Worm (Caenorhabditis elegans) whole organism, young adult: ENCODE results near the gene F12E12.6.

Experiments
- C17E4.6 ChIP-seq: fragments of 200-800 bp; sonication (Bioruptor generic); IDR thresholded peaks from 2 replicates; pipeline ENCODE4 v1.3.6; 2022; ENCODE audit warnings: missing genetic modification reagents, missing genetic modification characterization, missing compliant biosample characterization
- F37B4.10 ChIP-seq: fragments of 200-800 bp; sonication (Bioruptor generic); IDR thresholded peaks from 2 replicates; pipeline ENCODE4 v1.3.6; 2022; ENCODE audit warnings: missing genetic modification characterization, missing compliant biosample characterization
- Y53F4B.3 ChIP-seq: fragments of 200-800 bp; sonication (Bioruptor generic); IDR thresholded peaks from 2 replicates; pipeline ENCODE4 v1.3.6; 2022; ENCODE audit warnings: missing genetic modification reagents, missing genetic modification characterization, missing compliant biosample characterization
- Y67H2A.10 ChIP-seq: fragments of 200-800 bp; sonication (Bioruptor generic); conservative IDR thresholded peaks from 2 replicates; pipeline ENCODE4 v1.3.6; 2022; ENCODE audit warnings: missing genetic modification reagents, missing genetic modification characterization, missing compliant biosample characterization
- Y95B8A.8 ChIP-seq: fragments of 200-800 bp; sonication (Bioruptor generic); IDR thresholded peaks from 2 replicates; pipeline ENCODE4 v1.3.6; 2022; ENCODE audit warnings: missing genetic modification reagents, missing genetic modification characterization, missing compliant biosample characterization
- aptf-2 ChIP-seq: fragments of 200-800 bp; sonication (Bioruptor generic); conservative IDR thresholded peaks from 2 replicates; pipeline ENCODE4 v1.3.6; 2022; ENCODE audit warnings: missing genetic modification reagents, missing genetic modification characterization, missing compliant biosample characterization
- atf-7 ChIP-seq: sonication (generic microtip); optimal IDR thresholded peaks from 2 replicates; lab custom pipeline; 2017; ENCODE audit warnings: mild to moderate bottlenecking, missing genetic modification characterization, missing compliant biosample characterization
- attf-3 ChIP-seq: fragments of 200-800 bp; sonication (Bioruptor generic); conservative IDR thresholded peaks from 2 replicates; pipeline ENCODE4 v1.3.6; 2022; ENCODE audit warnings: missing genetic modification reagents, missing genetic modification characterization, missing compliant biosample characterization
- cebp-1 ChIP-seq, 2 experiments: fragments of 200-800 bp in 1 of 2; sonication (Bioruptor generic) in 1 of 2; sonication (generic microtip) in 1 of 2; IDR thresholded peaks in 1 of 2; optimal IDR thresholded peaks in 1 of 2; 2 replicates each; pipeline versions ENCODE4 v1.3.6 to Lab custom; 2017 to 2022; ENCODE audit warnings: missing compliant biosample characterization in 2 of 2, missing genetic modification characterization in 2 of 2, mild to moderate bottlenecking in 1 of 2, missing genetic modification reagents in 1 of 2, moderate library complexity in 1 of 2
- dox-1 ChIP-seq: fragments of 200-800 bp; sonication (Bioruptor generic); IDR thresholded peaks from 2 replicates; pipeline ENCODE4 v1.3.6; 2022; ENCODE audit warnings: missing genetic modification reagents, missing genetic modification characterization, missing compliant biosample characterization
- dpl-1 ChIP-seq: fragments of 150-350 bp; optimal IDR thresholded peaks from 2 replicates; lab custom pipeline; 2014; ENCODE audit warnings: missing biosample characterization, missing genetic modification reagents, missing genetic modification characterization
- efl-1 ChIP-seq: fragments of 150-350 bp; optimal IDR thresholded peaks from 2 replicates; lab custom pipeline; 2014; ENCODE audit warnings: missing biosample characterization, missing genetic modification reagents, missing genetic modification characterization
- ets-4 ChIP-seq: fragments of 200-800 bp; sonication (Bioruptor generic); optimal IDR thresholded peaks from 2 replicates; lab custom pipeline; 2018; ENCODE audit warnings: mild to moderate bottlenecking, missing genetic modification characterization, missing compliant biosample characterization
- hlh-12 ChIP-seq: sonication (generic microtip); optimal IDR thresholded peaks from 2 replicates; lab custom pipeline; 2016; ENCODE audit warnings: missing genetic modification characterization, missing compliant biosample characterization
- hmg-1.2 ChIP-seq: fragments of 200-800 bp; sonication (Bioruptor generic); IDR thresholded peaks from 2 replicates; pipeline ENCODE4 v1.3.6; 2022; ENCODE audit warnings: missing genetic modification reagents, missing genetic modification characterization, missing compliant biosample characterization
- hrde-1 ChIP-seq: sonication (generic microtip); optimal IDR thresholded peaks from 2 replicates; lab custom pipeline; 2016; ENCODE audit warnings: missing genetic modification characterization, mild to moderate bottlenecking, missing compliant biosample characterization, moderate library complexity, missing genotype, missing genetic modification reagents, borderline replicate concordance
- let-607 ChIP-seq, 2 experiments: fragments of 200-800 bp in 1 of 2; sonication (Bioruptor generic) in 1 of 2; sonication (generic microtip) in 1 of 2; optimal IDR thresholded peaks; 2 replicates each; lab custom pipeline; 2016 to 2018; ENCODE audit warnings: mild to moderate bottlenecking in 2 of 2, missing compliant biosample characterization in 2 of 2, missing genetic modification characterization in 2 of 2, moderate library complexity in 2 of 2, missing genotype in 1 of 2
- lin-40 ChIP-seq: sonication (generic microtip); optimal IDR thresholded peaks from 2 replicates; lab custom pipeline; 2016; ENCODE audit warnings: missing genetic modification characterization, mild to moderate bottlenecking, missing compliant biosample characterization, missing genotype, missing genetic modification reagents
- lsl-1 ChIP-seq: fragments of 200-800 bp; sonication (Bioruptor generic); optimal IDR thresholded peaks from 2 replicates; lab custom pipeline; 2018; ENCODE audit warnings: mild to moderate bottlenecking, missing genetic modification characterization, moderate library complexity, missing compliant biosample characterization
- madf-6 ChIP-seq: fragments of 200-800 bp; sonication (Bioruptor generic); IDR thresholded peaks from 2 replicates; pipeline ENCODE4 v1.3.6; 2022; ENCODE audit warnings: missing genetic modification reagents, missing genetic modification characterization, missing compliant biosample characterization
- madf-8 ChIP-seq: fragments of 200-800 bp; sonication (Bioruptor generic); conservative IDR thresholded peaks from 2 replicates; pipeline ENCODE4 v1.3.6; 2022; ENCODE audit warnings: missing genetic modification reagents, missing genetic modification characterization, missing compliant biosample characterization
- mes-4 ChIP-seq: sonication (generic microtip); optimal IDR thresholded peaks from 2 replicates; lab custom pipeline; 2016; ENCODE audit warnings: missing genotype, missing genetic modification characterization, missing compliant biosample characterization
- mxl-1 ChIP-seq: sonication (generic microtip); optimal IDR thresholded peaks from 2 replicates; lab custom pipeline; 2016; ENCODE audit warnings: missing genetic modification characterization, missing compliant biosample characterization
- nfya-1 ChIP-seq: sonication (generic microtip); optimal IDR thresholded peaks from 2 replicates; lab custom pipeline; 2017; ENCODE audit warnings: antibody characterized with exemption, missing compliant biosample characterization, missing genetic modification characterization, borderline replicate concordance; ENCODE audit not compliant: insufficient read depth
- nfyb-1 ChIP-seq: fragments of 200-800 bp; sonication (Bioruptor generic); IDR thresholded peaks from 2 replicates; pipeline ENCODE4 v1.3.6; 2022; ENCODE audit warnings: missing genetic modification reagents, missing genetic modification characterization, missing compliant biosample characterization
- nhr-80 ChIP-seq: sonication (generic microtip); optimal IDR thresholded peaks from 2 replicates; lab custom pipeline; 2016; ENCODE audit warnings: missing genetic modification characterization, missing compliant biosample characterization
- nhr-90 ChIP-seq: sonication (generic microtip); optimal IDR thresholded peaks from 2 replicates; lab custom pipeline; 2016; ENCODE audit warnings: missing genotype, mild to moderate bottlenecking, missing genetic modification characterization, missing compliant biosample characterization
- pbrm-1 ChIP-seq: fragments of 200-800 bp; sonication (Bioruptor generic); IDR thresholded peaks from 2 replicates; pipeline ENCODE4 v1.3.6; 2022; ENCODE audit warnings: missing genetic modification reagents, missing genetic modification characterization, missing compliant biosample characterization
- pha-4 ChIP-seq: fragments of 150-350 bp; sonication (generic microtip); optimal IDR thresholded peaks from 2 replicates; lab custom pipeline; 2014; ENCODE audit warnings: missing biosample characterization, missing genetic modification reagents, missing genetic modification characterization
- snpc-3.4 ChIP-seq: sonication (generic microtip); optimal IDR thresholded peaks from 2 replicates; lab custom pipeline; 2017; ENCODE audit warnings: missing genetic modification characterization, mild to moderate bottlenecking, missing compliant biosample characterization, antibody characterized with exemption, moderate library complexity, missing genotype, missing genetic modification reagents
- unc-62 ChIP-seq: fragments of 150-350 bp; optimal IDR thresholded peaks from 2 replicates; lab custom pipeline; 2014; ENCODE audit warnings: missing biosample characterization, missing genetic modification reagents, missing genetic modification characterization
- zfh-2 ChIP-seq: fragments of 200-800 bp; sonication (Bioruptor generic); conservative IDR thresholded peaks from 2 replicates; pipeline ENCODE4 v1.3.6; 2022; ENCODE audit warnings: missing genetic modification reagents, missing genetic modification characterization, missing compliant biosample characterization
- ztf-22 ChIP-seq: fragments of 200-800 bp; sonication (Bioruptor generic); optimal IDR thresholded peaks from 2 replicates; lab custom pipeline; 2018; ENCODE audit warnings: mild to moderate bottlenecking, missing genetic modification characterization, moderate library complexity, missing compliant biosample characterization
- ztf-28 ChIP-seq: fragments of 200-800 bp; sonication (Bioruptor generic); IDR thresholded peaks from 2 replicates; pipeline ENCODE4 v1.3.6; 2022; ENCODE audit warnings: missing genetic modification reagents, missing genetic modification characterization, missing compliant biosample characterization

F12E12.6 gene

ce11 chrII:3736893-3737375 is at the start of gene F12E12.6:
Gene F12E12.6, minus strand, starts transcription at chrII:3736943.
- TF ChIP-seq dpl-1 (GFP tag; lab: Kevin White, UChicago) = peak; percentile 7
- TF ChIP-seq hmg-1.2 = peak; percentile 33; the same call in 1 of the 2 replicates
- TF ChIP-seq efl-1 = peak; percentile 57
- no peak for TF ChIP-seq attf-3 (GFP tag; lab: Robert Waterston, UW)
- TF ChIP-seq madf-6 = peak; percentile 58
- TF ChIP-seq nfya-1 (tag; lab: Kevin White, UChicago) = no peak
- peak; percentile 27; the same call in 1 of the 2 replicates for TF ChIP-seq madf-8 (GFP tag; lab: Robert Waterston, UW)

- TF ChIP-seq let-607 (tag; optimal IDR thresholded peaks at IDR 0.05; lab: Kevin White, UChicago) (no peak), dox-1 (GFP tag; lab: Robert Waterston, UW) (0 out of 2 replicates have a peak, but pooled peaks have one; percentile 34), mxl-1 (tag; lab: Kevin White, UChicago) (no peak), ztf-22 (GFP tag; lab: Kevin White, UChicago) (peak; percentile 65), cebp-1 (GFP tag; IDR thresholded peaks at IDR 0.05; lab: Robert Waterston, UW) (peak; percentile 10; the same call in 1 of the 2 replicates), cebp-1 (tag; optimal IDR thresholded peaks at IDR 0.05; lab: Kevin White, UChicago) (no peak), pha-4 (peak; percentile 26), nhr-80 (peak; percentile 92), ztf-28 (no peak), unc-62 (GFP tag; lab: Kevin White, UChicago) (peak; percentile 19), lsl-1 (GFP tag; lab: Kevin White, UChicago) (no peak), atf-7 (tag; lab: Kevin White, UChicago) (peak; percentile 84), nfyb-1 (GFP tag; lab: Robert Waterston, UW) (peak; percentile 52; the same call in 1 of the 2 replicates), ets-4 (GFP tag; lab: Kevin White, UChicago) (peak; percentile 95)
These were observed 49.8 kb upstream of the F12E12.6 start for ce11 chrII:3786538-3786937.

ce11 chrII:3785756-3786155 is 49.0 kb upstream of the F12E12.6 start:
- TF ChIP-seq Y67H2A.10 (GFP tag; lab: Robert Waterston, UW) (no peak), zfh-2 (GFP tag; lab: Robert Waterston, UW) (peak; percentile 70)

DNA sequence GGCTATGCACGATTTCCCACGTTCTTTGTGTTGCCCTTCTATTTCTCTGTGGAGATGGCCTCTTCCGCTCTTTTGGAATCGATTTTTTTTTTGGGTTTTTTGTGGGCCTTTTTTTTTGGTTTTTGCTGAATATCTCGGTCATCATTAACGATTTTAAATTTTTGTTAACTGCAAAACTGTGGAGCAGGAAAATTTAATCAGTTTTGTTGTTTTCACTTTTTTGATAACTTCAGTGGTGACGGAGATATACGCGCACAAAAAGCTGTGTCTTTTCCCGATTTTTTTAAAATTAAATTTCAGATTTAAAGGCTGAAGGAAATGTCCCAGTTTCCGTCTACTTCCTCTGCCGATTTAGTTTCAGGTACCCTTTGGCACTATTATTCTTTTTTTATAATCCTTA is 48.5 kb upstream of the F12E12.6 start, which contains the start of gene T24E12.1:
Gene T24E12.1 (plus strand): TSS at position 301 of the 400 bp plus-strand sequence.
- TF ChIP-seq snpc-3.4 (tag; lab: Kevin White, UChicago) (no peak), F37B4.10 (GFP tag; lab: Robert Waterston, UW) (no peak), aptf-2 (GFP tag; lab: Robert Waterston, UW) (peak; percentile 84; the same call in 1 of the 2 replicates)

DNA sequence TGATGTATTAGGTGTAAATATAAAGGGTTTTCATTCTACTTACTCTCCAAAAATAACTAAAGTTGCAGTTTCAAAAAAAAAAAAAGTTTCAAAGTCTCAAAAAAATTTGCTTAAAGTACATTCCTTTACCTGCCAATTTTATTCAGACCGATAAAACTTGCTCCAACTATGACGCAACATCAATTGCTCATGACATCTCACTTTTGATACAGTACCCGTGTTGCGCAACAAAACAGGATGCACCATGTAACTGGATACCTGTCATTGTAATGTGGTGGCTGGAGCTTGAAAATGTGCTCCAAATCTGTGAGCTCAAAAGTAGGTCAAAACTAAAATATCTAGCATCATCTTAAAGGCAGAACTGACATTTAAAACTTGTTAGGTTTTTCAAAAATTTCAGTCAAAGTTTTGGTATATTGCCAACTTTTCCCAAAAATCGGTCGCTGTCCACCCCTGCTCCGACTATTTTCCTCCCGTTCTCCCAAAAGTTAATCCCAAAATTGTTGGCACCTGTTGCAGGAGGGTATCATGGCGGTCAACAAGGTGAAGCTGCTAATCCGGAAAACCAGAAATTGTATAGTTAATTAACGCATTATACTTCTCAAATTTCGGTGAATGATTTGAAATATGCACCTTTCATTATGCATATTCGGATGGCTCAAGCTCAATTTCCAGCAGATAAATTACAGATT is 45.7 kb upstream of the F12E12.6 start, which contains the start of gene T24E12.2:
Gene T24E12.2 (plus strand): TSS at position 642 of the 692 bp plus-strand sequence.
- TF ChIP-seq lin-40 (tag; lab: Kevin White, UChicago) (no peak), C17E4.6 (GFP tag; lab: Robert Waterston, UW) (no peak), hlh-12 (no peak), pbrm-1 (GFP tag; lab: Robert Waterston, UW) (no peak), zfh-2 (GFP tag; lab: Robert Waterston, UW) (no peak), mes-4 (no peak), nhr-90 (tag; lab: Kevin White, UChicago) (no peak), Y95B8A.8 (GFP tag; lab: Robert Waterston, UW) (no peak), Y53F4B.3 (no peak), hrde-1 (no peak)
